Worm (Caenorhabditis elegans): ENCODE measurements around the gene F27D9.12.
A peak's percentile ranks its signal among the peaks of the same experiment; 100 is the strongest.

Gene F27D9.12

ce11 chrX:7656875-7657274 is at the start of gene F27D9.12:
Gene F27D9.12, minus strand, starts transcription at chrX:7656975.
- TF ChIP-seq nhr-76 (tag; optimal IDR thresholded peaks at IDR 0.05), result no peak
- no peak for TF ChIP-seq snpc-4 (tag; optimal IDR thresholded peaks at IDR 0.05)
- no peak for TF ChIP-seq pha-4 (tag; optimal IDR thresholded peaks at IDR 0.05)
- TF ChIP-seq nhr-11 (tag; optimal IDR thresholded peaks at IDR 0.05), result no peak
- no peak for TF ChIP-seq fos-1 (tag; optimal IDR thresholded peaks at IDR 0.05)
- no peak for TF ChIP-seq nhr-28 (tag; optimal IDR thresholded peaks at IDR 0.05)

- no peak for TF ChIP-seq ceh-28 (tag; optimal IDR thresholded peaks at IDR 0.05)
- TF ChIP-seq tbx-2 (tag; optimal IDR thresholded peaks at IDR 0.05), result no peak
- no peak for TF ChIP-seq lin-39 (tag; optimal IDR thresholded peaks at IDR 0.05)
- no peak for TF ChIP-seq egl-27 (tag; optimal IDR thresholded peaks at IDR 0.05)
- no peak for TF ChIP-seq pqm-1 (tag; optimal IDR thresholded peaks at IDR 0.05)
- TF ChIP-seq lin-15B (tag; optimal IDR thresholded peaks at IDR 0.05), result no peak
- TF ChIP-seq nhr-12 (tag; optimal IDR thresholded peaks at IDR 0.05), result no peak
- TF ChIP-seq fos-1 (tag; optimal IDR thresholded peaks at IDR 0.05), result no peak
- TF ChIP-seq zag-1 (tag; optimal IDR thresholded peaks at IDR 0.05), result no peak
- no peak for TF ChIP-seq ama-1 (optimal IDR thresholded peaks at IDR 0.05)
- TF ChIP-seq ceh-82 (tag; optimal IDR thresholded peaks at IDR 0.05), result no peak
Measured at ce11 chrX:7703863-7704262, 47.1 kb upstream of the F27D9.12 start.

- no peak for TF ChIP-seq unc-62 (GFP tag; optimal IDR thresholded peaks at IDR 0.05)
- TF ChIP-seq aly-2 (tag; optimal IDR thresholded peaks at IDR 0.05), result no peak
- TF ChIP-seq lsy-12 (tag; optimal IDR thresholded peaks at IDR 0.05), result no peak
- no peak for TF ChIP-seq eor-1 (tag; optimal IDR thresholded peaks at IDR 0.05)
- no peak for TF ChIP-seq nhr-11 (tag; optimal IDR thresholded peaks at IDR 0.05)
- no peak for TF ChIP-seq daf-12 (tag; optimal IDR thresholded peaks at IDR 0.05)
- TF ChIP-seq pha-4 (tag; optimal IDR thresholded peaks at IDR 0.05), result peak; percentile 61
Measured at ce11 chrX:7689570-7689969, 32.8 kb upstream of the F27D9.12 start.

ce11 chrX:7689119-7689518 is 32.3 kb upstream of the F27D9.12 start, which contains the start of gene clik-2:
Gene clik-2, minus strand, starts transcription at chrX:7689219.
- TF ChIP-seq R02D3.7 (tag; optimal IDR thresholded peaks at IDR 0.05) (no peak), ceh-16 (tag; optimal IDR thresholded peaks at IDR 0.05) (no peak), hmg-11 (tag; optimal IDR thresholded peaks at IDR 0.05) (no peak), elt-3 (tag; optimal IDR thresholded peaks at IDR 0.05) (no peak), nhr-25 (tag; optimal IDR thresholded peaks at IDR 0.05) (no peak), skn-1 (tag; optimal IDR thresholded peaks at IDR 0.05) (no peak)

ce11 chrX:7681965-7682946 is 25.5 kb upstream of the F27D9.12 start, which contains the start of gene unc-18:
Gene unc-18, plus strand, starts transcription at chrX:7682896.
- TF ChIP-seq ztf-11 (tag; optimal IDR thresholded peaks at IDR 0.05) (no peak), sea-2 (GFP tag; optimal IDR thresholded peaks at IDR 0.05) (peak; percentile 46), unc-39 (tag; optimal IDR thresholded peaks at IDR 0.05) (no peak), hmg-11 (tag; optimal IDR thresholded peaks at IDR 0.05) (peak; percentile 44), jun-1 (tag; optimal IDR thresholded peaks at IDR 0.05) (no peak), nhr-25 (tag; optimal IDR thresholded peaks at IDR 0.05) (no peak), fkh-10 (GFP tag; optimal IDR thresholded peaks at IDR 0.05) (no peak), ama-1 (optimal IDR thresholded peaks at IDR 0.05) (no peak), ZK546.5 (tag; optimal IDR thresholded peaks at IDR 0.05) (no peak), nhr-23 (tag; optimal IDR thresholded peaks at IDR 0.05) (no peak), pqm-1 (tag; optimal IDR thresholded peaks at IDR 0.05) (no peak), ceh-16 (tag; optimal IDR thresholded peaks at IDR 0.05) (no peak), tbx-2 (tag; optimal IDR thresholded peaks at IDR 0.05) (no peak), lin-39 (tag; optimal IDR thresholded peaks at IDR 0.05) (peak; percentile 69), ztf-4 (tag; optimal IDR thresholded peaks at IDR 0.05) (no peak), mdl-1 (tag; optimal IDR thresholded peaks at IDR 0.05) (no peak), elt-1 (tag; optimal IDR thresholded peaks at IDR 0.05) (peak; percentile 25), elt-2 (tag; optimal IDR thresholded peaks at IDR 0.05) (no peak), daf-12 (tag; optimal IDR thresholded peaks at IDR 0.05) (no peak), eor-1 (tag; optimal IDR thresholded peaks at IDR 0.05) (no peak), pha-4 (tag; optimal IDR thresholded peaks at IDR 0.05) (peak; percentile 55), nfya-1 (tag; optimal IDR thresholded peaks at IDR 0.05; ENCODE audit: insufficient read depth) (peak; percentile 65), ceh-28 (tag; optimal IDR thresholded peaks at IDR 0.05) (peak; percentile 75), unc-62 (GFP tag; optimal IDR thresholded peaks at IDR 0.05) (peak; percentile 65), zag-1 (tag; optimal IDR thresholded peaks at IDR 0.05) (no peak), nhr-77 (tag; optimal IDR thresholded peaks at IDR 0.05) (no peak)
